Fruit fly (Drosophila melanogaster) ovary, adult (tissue): ENCODE results near the gene Msp300.

Experiments used
- CG17801 ChIP-seq: fragments of 200-800 bp; optimal IDR thresholded peaks from 2 replicates; lab custom pipeline; 2019; ENCODE audit warnings: missing biosample characterization, mild to moderate bottlenecking, missing genetic modification characterization, moderate library complexity; ENCODE audit not compliant: partially characterized antibody

Gene Msp300

dm6 chr2L:5100577-5100976 lies at the start of gene Msp300:
Gene Msp300, plus strand, starts transcription at chr2L:5100877.
- TF ChIP-seq CG17801 = no peak

DNA sequence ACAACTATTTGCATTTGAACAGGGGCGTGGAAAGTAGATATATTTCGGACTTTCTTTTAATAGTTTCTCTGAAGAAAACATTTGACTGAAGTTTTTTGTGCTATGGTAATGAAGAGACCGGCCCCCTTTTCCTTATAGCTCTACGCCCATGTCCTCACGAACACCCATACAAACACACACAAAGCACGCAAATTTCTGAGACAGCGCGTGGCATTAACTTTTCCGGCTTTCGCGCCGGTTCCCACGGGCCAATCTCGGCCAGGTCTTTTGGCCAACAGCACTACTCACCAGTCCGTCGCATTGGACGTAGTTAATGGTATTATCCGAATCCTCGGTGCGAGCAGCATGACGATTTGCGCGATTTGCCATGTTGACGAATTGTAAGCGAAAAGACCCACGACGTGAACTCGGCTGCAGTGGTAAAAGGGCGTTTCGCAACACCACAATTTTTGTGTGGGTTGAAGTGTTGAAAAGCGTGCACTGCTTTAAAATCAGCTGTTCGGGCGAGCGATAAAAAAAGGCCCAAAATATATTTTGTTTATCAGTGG lies 48.2 kb upstream of the Msp300 start, which contains the start of gene senju:
senju (plus strand) TSS at position 477 of the 548 bp plus-strand sequence.
- peak; percentile 76 for TF ChIP-seq CG17801

DNA sequence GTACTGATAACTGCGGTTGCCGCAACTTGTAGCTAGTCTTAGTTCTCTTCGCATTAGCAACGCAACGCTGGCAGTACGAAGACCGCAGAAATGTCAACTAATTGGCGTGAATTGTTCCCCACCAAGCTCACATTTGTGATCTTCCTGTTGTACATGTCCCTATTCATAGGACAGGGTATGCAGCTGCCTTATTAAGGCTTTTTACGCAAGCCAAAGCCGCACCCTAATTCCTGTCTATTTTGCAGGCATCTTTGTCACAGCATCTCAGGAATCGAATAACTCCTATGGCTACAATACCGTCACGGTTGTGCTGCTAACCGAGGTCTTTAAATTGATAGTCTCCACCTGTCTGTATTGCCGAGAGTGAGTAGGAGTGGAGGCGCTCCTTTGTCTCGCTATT lies 47.7 kb upstream of the Msp300 start, which contains the start of gene eIF3h:
eIF3h (minus strand) TSS at position 101 of the 400 bp plus-strand sequence.
- TF ChIP-seq CG17801 = no peak

dm6 chr2L:5054953-5055352 lies 45.7 kb upstream of the Msp300 start, which contains the start of the genes CG14036 and His3.3A:
Gene CG14036, minus strand, starts transcription at chr2L:5055016.
Gene His3.3A, plus strand, starts transcription at chr2L:5055058.
- TF ChIP-seq CG17801 = peak; percentile 35

dm6 chr2L:5055528-5055927 lies 45.1 kb upstream of the Msp300 start:
- TF ChIP-seq CG17801 = no peak

DNA sequence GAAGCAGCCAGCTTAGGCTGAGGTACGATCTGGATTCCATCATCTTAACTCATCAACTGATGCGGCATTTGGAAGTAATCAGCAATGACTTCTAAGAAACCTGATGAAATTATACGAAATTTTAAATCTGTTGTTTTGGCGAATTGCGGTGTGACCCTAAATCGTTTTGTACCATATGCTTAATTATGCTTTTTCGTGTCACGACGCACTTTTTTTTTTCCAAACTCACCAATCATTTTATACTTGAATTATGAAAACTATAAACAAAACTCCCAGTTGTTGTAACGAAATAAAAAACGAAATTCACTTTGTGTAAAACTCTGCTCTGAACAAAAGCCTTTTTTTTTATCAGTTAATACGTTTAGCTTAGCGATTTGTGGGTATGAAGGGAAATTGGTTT lies 42.6 kb upstream of the Msp300 start, which contains the start of gene Nepl3:
Nepl3 (minus strand) TSS at position 155 of the 400 bp plus-strand sequence.
- no peak for TF ChIP-seq CG17801

DNA sequence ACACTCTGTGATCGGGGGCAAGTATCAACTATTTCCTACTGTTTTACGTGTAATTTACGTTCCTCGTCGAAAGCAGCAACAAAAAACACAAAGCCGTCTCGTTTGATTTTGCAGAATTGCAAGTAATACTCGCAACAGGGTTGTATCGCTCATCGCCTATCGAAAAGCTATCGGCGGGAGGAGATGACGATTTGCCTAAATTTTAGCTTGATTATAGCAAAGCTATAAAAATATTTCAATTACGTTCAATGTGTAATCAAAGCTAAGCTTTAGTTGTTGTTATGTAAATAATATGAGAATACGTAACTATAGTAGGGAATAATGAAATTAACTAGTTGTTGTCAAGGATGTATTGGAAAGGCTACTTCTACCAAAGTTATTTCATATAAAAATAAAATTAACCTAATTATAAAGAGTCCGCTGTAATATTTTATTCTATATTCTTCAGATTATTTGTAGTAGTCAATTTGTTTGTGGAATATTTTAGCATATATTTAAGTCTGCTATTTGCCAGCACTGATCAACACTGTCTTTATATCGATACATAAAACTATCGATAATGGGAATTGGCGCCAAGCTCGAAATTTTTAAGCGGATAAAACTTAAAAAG lies 40.9 kb upstream of the Msp300 start, which contains the start of gene Rpn11:
Rpn11 (minus strand) TSS at position 146 of the 610 bp plus-strand sequence.
- TF ChIP-seq CG17801 = peak; percentile 61

dm6 chr2L:5060515-5060914 lies 40.2 kb upstream of the Msp300 start, which contains the start of gene qtc:
Gene qtc, plus strand, starts transcription at chr2L:5060815.
- TF ChIP-seq CG17801 = no peak

DNA sequence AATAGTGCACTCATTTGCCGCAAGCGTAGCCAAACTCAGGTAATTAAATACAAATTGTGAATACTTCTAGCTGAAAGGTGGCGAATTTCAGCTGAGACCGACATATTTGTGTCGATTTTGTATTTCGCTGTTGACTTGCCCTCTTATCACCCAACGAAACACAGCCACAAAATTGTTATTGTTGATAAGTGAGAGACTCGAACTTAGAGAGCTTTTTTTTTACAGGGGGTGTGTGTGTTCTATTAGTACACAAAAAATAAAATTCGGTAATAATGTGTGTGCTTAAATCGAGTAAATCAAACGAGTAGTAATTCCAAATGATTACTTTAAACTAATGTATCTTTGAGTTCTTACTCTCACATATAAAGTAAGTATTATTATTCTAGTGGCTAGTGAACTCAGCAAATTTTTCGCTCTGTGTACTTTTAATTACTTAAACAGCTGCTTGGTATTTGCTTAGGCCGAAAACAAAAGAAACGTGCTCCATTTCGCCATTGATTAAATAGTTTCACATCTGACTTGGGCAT lies 39.7 kb upstream of the Msp300 start:
- TF ChIP-seq CG17801 = no peak

- no peak for TF ChIP-seq CG17801
These were observed 37.8 kb upstream of the Msp300 start for dm6 chr2L:5062799-5063404.

DNA sequence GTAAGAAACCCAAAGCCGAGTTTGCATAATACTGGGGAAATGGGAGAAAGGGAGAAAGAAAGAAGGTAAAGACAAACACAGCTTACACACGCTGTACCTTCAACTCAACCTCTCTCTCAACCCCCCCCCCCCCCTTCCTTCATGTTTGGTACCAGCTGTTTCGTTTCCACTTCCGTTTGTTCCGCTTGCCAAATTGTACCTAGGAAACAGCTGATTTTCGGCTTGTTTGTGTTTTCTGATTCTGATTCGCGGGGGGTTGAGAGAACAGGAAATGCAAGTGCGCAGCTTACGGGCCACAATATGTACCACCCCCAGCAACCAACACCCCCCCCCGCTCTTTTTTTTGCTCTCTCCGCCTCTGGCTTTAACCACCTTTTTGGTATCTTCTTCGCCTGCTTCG lies 36.7 kb upstream of the Msp300 start:
- no peak for TF ChIP-seq CG17801

DNA sequence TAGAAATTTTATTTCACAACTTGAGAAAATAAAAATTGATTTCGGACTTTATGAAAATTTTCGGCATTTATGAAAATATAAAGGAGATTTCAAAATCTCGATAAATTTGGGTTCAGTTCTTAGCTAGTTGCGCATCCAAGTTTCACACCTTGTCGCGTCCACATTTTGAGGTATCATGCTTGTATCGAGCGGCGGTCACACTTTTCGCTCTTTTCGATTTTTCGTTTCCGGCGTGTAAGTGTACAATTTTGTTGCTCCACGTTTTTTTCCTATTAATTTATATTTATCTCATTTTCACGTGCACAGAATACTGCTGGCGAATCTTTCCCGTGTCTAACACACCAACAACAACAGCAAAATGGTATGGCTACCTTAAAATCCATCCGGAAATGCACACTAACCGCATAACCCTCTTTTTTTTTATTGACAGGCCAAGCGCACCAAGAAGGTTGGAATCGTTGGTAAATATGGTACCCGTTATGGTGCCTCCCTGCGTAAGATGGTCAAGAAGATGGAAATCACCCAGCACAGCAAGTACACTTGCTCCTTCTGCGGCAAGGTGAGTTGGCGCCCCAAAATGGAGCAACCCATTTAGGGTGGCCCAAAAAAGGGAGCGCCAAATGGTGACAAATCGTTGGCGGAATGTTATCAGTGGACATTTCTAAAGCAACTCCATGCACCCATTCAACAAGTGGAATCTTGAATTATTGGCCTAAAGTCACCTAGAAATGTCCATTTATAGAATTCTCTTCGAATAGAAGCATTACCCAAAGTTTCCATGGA lies 29.7 kb upstream of the Msp300 start, which contains the start of gene RpL37A:
RpL37A (plus strand) TSS at position 161 of the 783 bp plus-strand sequence.
- peak; percentile 80 for TF ChIP-seq CG17801

dm6 chr2L:5072357-5072756 lies 28.3 kb upstream of the Msp300 start:
- no peak for TF ChIP-seq CG17801

DNA sequence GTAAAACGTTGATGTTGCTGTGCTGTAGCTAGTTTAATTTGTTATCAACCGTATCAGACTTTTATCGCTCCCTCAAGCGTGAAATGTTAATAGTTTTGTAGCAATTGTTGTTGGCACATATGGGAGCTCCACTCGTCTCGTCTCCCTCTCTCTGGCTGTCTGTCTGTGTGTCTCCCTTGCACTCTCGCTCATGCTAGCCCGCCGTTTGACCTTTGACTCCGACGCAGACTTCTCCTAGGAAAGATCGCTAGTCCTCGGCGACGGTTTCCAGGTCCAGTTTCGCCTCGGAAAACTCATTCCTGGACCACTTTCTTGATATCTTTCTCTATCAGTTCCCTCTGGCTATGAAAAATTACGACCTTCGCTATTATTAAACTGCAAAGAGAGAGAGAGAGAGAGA lies 21.5 kb upstream of the Msp300 start:
- no peak for TF ChIP-seq CG17801

DNA sequence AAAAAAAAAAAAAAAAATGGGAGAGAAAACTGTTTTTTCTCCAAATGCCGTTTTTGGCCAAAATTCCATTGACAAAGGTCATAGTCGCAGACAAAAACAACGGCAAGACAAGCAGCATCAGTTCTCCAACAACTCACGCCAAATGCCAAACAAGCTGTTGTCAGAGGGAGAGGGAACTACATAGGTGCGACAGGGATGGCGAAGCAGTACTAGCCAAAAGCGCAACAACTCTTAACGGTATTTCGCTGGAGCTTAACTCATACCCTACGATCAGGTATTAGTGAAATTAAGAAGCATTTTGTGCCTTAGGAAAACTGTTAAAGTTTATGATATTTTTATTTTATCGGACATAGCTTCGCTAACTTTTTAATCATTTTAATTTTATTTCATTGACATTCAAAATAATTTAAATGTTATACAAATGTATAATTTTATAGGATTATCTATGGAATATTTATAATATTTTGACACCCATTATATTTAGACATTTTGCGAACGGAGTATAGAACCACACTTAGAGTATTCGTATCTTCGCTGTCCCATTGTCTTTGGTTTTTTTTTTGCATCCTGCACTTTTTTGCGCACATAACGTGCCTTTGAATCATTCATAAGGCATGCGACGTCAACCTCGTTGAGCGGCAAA lies 20.3 kb upstream of the Msp300 start:
- no peak for TF ChIP-seq CG17801
